Fruit fly (Drosophila melanogaster) whole organism, prepupa: ENCODE data around the gene vex.
A peak's percentile ranks its signal among the peaks of the same experiment; 100 is the strongest.

Experiments
- Blimp-1 ChIP-seq: fragments of 200-800 bp; sonication (Bioruptor generic); optimal IDR thresholded peaks from 3 replicates; lab custom pipeline; 2017; ENCODE audit warnings: missing biosample characterization, missing genetic modification characterization, mild to moderate bottlenecking, moderate library complexity, missing genetic modification reagents
- CG10631 ChIP-seq: fragments of 200-800 bp; sonication (Bioruptor generic); optimal IDR thresholded peaks from 2 replicates; lab custom pipeline; 2016; ENCODE audit warnings: missing biosample characterization, missing genetic modification characterization
- CG10669 ChIP-seq: fragments of 200-800 bp; sonication (Bioruptor generic); optimal IDR thresholded peaks from 3 replicates; lab custom pipeline; 2018; ENCODE audit warnings: missing biosample characterization, mild to moderate bottlenecking, missing genetic modification characterization, moderate library complexity
- CG11294 ChIP-seq: fragments of 200-800 bp; sonication (Bioruptor generic); IDR thresholded peaks from 2 replicates; pipeline ENCODE4 v1.3.6; 2022; ENCODE audit warnings: missing biosample characterization, missing genetic modification characterization
- CG11762 ChIP-seq: fragments of 200-800 bp; sonication (Bioruptor generic); optimal IDR thresholded peaks from 3 replicates; lab custom pipeline; 2016; ENCODE audit warnings: missing biosample characterization, missing genetic modification characterization; ENCODE audit not compliant: insufficient read depth
- CG15336 ChIP-seq: fragments of 200-800 bp; sonication (Bioruptor generic); IDR thresholded peaks from 2 replicates; pipeline ENCODE4 v1.3.6; 2022; ENCODE audit warnings: missing biosample characterization, missing genetic modification characterization
- CG1621 ChIP-seq: fragments of 200-800 bp; sonication (Bioruptor generic); optimal IDR thresholded peaks from 3 replicates; lab custom pipeline; 2018; ENCODE audit warnings: missing biosample characterization, mild to moderate bottlenecking, missing genetic modification characterization
- CG3032 ChIP-seq: fragments of 200-800 bp; optimal IDR thresholded peaks from 2 replicates; lab custom pipeline; 2019; ENCODE audit warnings: missing biosample characterization, mild to moderate bottlenecking, missing genetic modification characterization, moderate library complexity
- CG31627 ChIP-seq: fragments of 200-800 bp; sonication (Bioruptor generic); optimal IDR thresholded peaks from 3 replicates; lab custom pipeline; 2016; ENCODE audit warnings: missing biosample characterization, missing genetic modification characterization
- CG32006 ChIP-seq: fragments of 200-800 bp; sonication (Bioruptor generic); optimal IDR thresholded peaks from 3 replicates; lab custom pipeline; 2017; ENCODE audit warnings: missing biosample characterization, mild to moderate bottlenecking, missing genetic modification characterization
- CG34406 ChIP-seq: fragments of 200-800 bp; sonication (Bioruptor generic); optimal IDR thresholded peaks from 3 replicates; lab custom pipeline; 2016; ENCODE audit warnings: missing biosample characterization, missing genetic modification characterization
- CG3919 ChIP-seq: fragments of 200-800 bp; sonication (Bioruptor generic); optimal IDR thresholded peaks from 3 replicates; lab custom pipeline; 2016; ENCODE audit warnings: missing biosample characterization, missing genetic modification characterization
- CG4318 ChIP-seq: fragments of 200-800 bp; sonication (Bioruptor generic); optimal IDR thresholded peaks from 3 replicates; lab custom pipeline; 2017; ENCODE audit warnings: missing biosample characterization, mild to moderate bottlenecking, missing genetic modification characterization
- CG6163 ChIP-seq: fragments of 200-800 bp; sonication (Bioruptor generic); IDR thresholded peaks from 3 replicates; pipeline ENCODE4 v1.3.6; 2022; ENCODE audit warnings: missing biosample characterization, missing genetic modification characterization
- CG6276 ChIP-seq: fragments of 200-800 bp; sonication (Bioruptor generic); optimal IDR thresholded peaks from 2 replicates; lab custom pipeline; 2017; ENCODE audit warnings: missing biosample characterization, mild to moderate bottlenecking, missing genetic modification characterization
- CG6792 ChIP-seq: fragments of 200-800 bp; sonication (Bioruptor generic); optimal IDR thresholded peaks from 3 replicates; lab custom pipeline; 2016; ENCODE audit warnings: missing biosample characterization, missing genetic modification characterization
- CG6808 ChIP-seq: fragments of 200-800 bp; sonication (Bioruptor generic); optimal IDR thresholded peaks from 3 replicates; lab custom pipeline; 2017; ENCODE audit warnings: missing biosample characterization, missing genetic modification characterization, mild to moderate bottlenecking, moderate library complexity, missing genetic modification reagents
- CG8119 ChIP-seq: fragments of 200-800 bp; sonication (Bioruptor generic); IDR thresholded peaks from 3 replicates; pipeline ENCODE4 v1.3.6; 2022; ENCODE audit warnings: missing biosample characterization, missing genetic modification characterization
- CG8319 ChIP-seq: fragments of 200-800 bp; sonication (Bioruptor generic); optimal IDR thresholded peaks from 3 replicates; lab custom pipeline; 2016; ENCODE audit warnings: missing biosample characterization, missing genetic modification characterization
- CG8632 ChIP-seq: fragments of 200-800 bp; sonication (Bioruptor generic); optimal IDR thresholded peaks from 3 replicates; lab custom pipeline; 2016; ENCODE audit warnings: missing biosample characterization, missing genetic modification characterization
- CG9139 ChIP-seq: fragments of 200-800 bp; sonication (Bioruptor generic); optimal IDR thresholded peaks from 3 replicates; lab custom pipeline; 2017; ENCODE audit warnings: missing biosample characterization, mild to moderate bottlenecking, missing genetic modification characterization
- Eip75B ChIP-seq: fragments of 200-800 bp; sonication (Bioruptor generic); optimal IDR thresholded peaks from 3 replicates; lab custom pipeline; 2016; ENCODE audit warnings: missing biosample characterization, missing genetic modification characterization
- Eip78C ChIP-seq: fragments of 200-800 bp; sonication (Bioruptor generic); peaks from one replicate; lab custom pipeline; 2016; ENCODE audit warnings: missing biosample characterization, missing genetic modification characterization
- Eip93F ChIP-seq: fragments of 200-800 bp; sonication (Bioruptor generic); optimal IDR thresholded peaks from 2 replicates; lab custom pipeline; 2016; ENCODE audit warnings: missing biosample characterization, mild to moderate bottlenecking, missing genetic modification characterization
- Ets96B ChIP-seq: fragments of 200-800 bp; optimal IDR thresholded peaks from 2 replicates; lab custom pipeline; 2019; ENCODE audit warnings: missing biosample characterization, mild to moderate bottlenecking, missing genetic modification characterization, moderate library complexity
- Gug ChIP-seq: fragments of 200-800 bp; sonication (Bioruptor generic); IDR thresholded peaks from 2 replicates; pipeline ENCODE4 v1.3.6; 2022; ENCODE audit warnings: missing biosample characterization, missing genetic modification characterization
- Hr39 ChIP-seq: fragments of 200-800 bp; sonication (Bioruptor generic); optimal IDR thresholded peaks from 2 replicates; lab custom pipeline; 2016; ENCODE audit warnings: missing biosample characterization, missing genetic modification characterization
- Lpt ChIP-seq: fragments of 200-800 bp; sonication (Bioruptor generic); optimal IDR thresholded peaks from 3 replicates; lab custom pipeline; 2016; ENCODE audit warnings: missing biosample characterization, missing genetic modification characterization
- OdsH ChIP-seq: fragments of 200-800 bp; sonication (Bioruptor generic); optimal IDR thresholded peaks from 3 replicates; lab custom pipeline; 2016; ENCODE audit warnings: missing biosample characterization, missing genetic modification characterization
- Smox ChIP-seq: fragments of 200-800 bp; sonication (Bioruptor generic); optimal IDR thresholded peaks from 3 replicates; lab custom pipeline; 2016; ENCODE audit warnings: missing biosample characterization, missing genetic modification characterization
- Sox102F ChIP-seq: fragments of 200-800 bp; sonication (Bioruptor generic); optimal IDR thresholded peaks from 2 replicates; lab custom pipeline; 2016; ENCODE audit warnings: missing biosample characterization, mild to moderate bottlenecking, missing genetic modification characterization
- Sox14 ChIP-seq: fragments of 200-800 bp; sonication (Bioruptor generic); optimal IDR thresholded peaks from 3 replicates; lab custom pipeline; 2016; ENCODE audit warnings: missing biosample characterization, missing genetic modification characterization
- Sox15 ChIP-seq: fragments of 200-800 bp; sonication (Bioruptor generic); optimal IDR thresholded peaks from 3 replicates; lab custom pipeline; 2016; ENCODE audit warnings: missing biosample characterization, missing genetic modification characterization
- achi ChIP-seq: fragments of 200-800 bp; sonication (Bioruptor generic); optimal IDR thresholded peaks from 3 replicates; lab custom pipeline; 2016; ENCODE audit warnings: missing biosample characterization, missing genetic modification characterization
- acj6 ChIP-seq: fragments of 200-800 bp; sonication (Bioruptor generic); optimal IDR thresholded peaks from 3 replicates; lab custom pipeline; 2016; ENCODE audit warnings: missing biosample characterization, missing genetic modification characterization
- cyc ChIP-seq: fragments of 200-800 bp; sonication (Bioruptor generic); optimal IDR thresholded peaks from 3 replicates; lab custom pipeline; 2016; ENCODE audit warnings: missing biosample characterization, missing genetic modification characterization
- dsx ChIP-seq: fragments of 200-800 bp; optimal IDR thresholded peaks from 3 replicates; lab custom pipeline; 2019; ENCODE audit warnings: missing biosample characterization, mild to moderate bottlenecking, missing genetic modification characterization, moderate library complexity; ENCODE audit not compliant: poor library complexity, severe bottlenecking
- eg ChIP-seq: fragments of 200-800 bp; sonication (Bioruptor generic); IDR thresholded peaks from 3 replicates; pipeline ENCODE4 v1.3.6; 2022; ENCODE audit warnings: missing biosample characterization, missing genetic modification characterization
- fd59A ChIP-seq: fragments of 200-800 bp; sonication (Bioruptor generic); optimal IDR thresholded peaks from 2 replicates; lab custom pipeline; 2017; ENCODE audit warnings: missing biosample characterization, mild to moderate bottlenecking, missing genetic modification characterization, missing genetic modification reagents
- fd85E ChIP-seq: fragments of 200-800 bp; sonication (Bioruptor generic); optimal IDR thresholded peaks from 3 replicates; lab custom pipeline; 2016; ENCODE audit warnings: missing biosample characterization, missing genetic modification characterization
- lz ChIP-seq: fragments of 200-800 bp; sonication (Bioruptor generic); optimal IDR thresholded peaks from 3 replicates; lab custom pipeline; 2016; ENCODE audit warnings: missing biosample characterization, missing genetic modification characterization
- net ChIP-seq: fragments of 200-800 bp; sonication (Bioruptor generic); optimal IDR thresholded peaks from 3 replicates; lab custom pipeline; 2016; ENCODE audit warnings: missing biosample characterization, missing genetic modification characterization
- pdm3 ChIP-seq: fragments of 200-800 bp; sonication (Bioruptor generic); optimal IDR thresholded peaks from 3 replicates; lab custom pipeline; 2016; ENCODE audit warnings: missing biosample characterization, missing genetic modification characterization
- salr ChIP-seq, 2 experiments: fragments of 200-800 bp; sonication (Bioruptor generic); optimal IDR thresholded peaks; 3 replicates each; lab custom pipeline; 2016 to 2018; ENCODE audit warnings: missing biosample characterization in 2 of 2, missing genetic modification characterization in 2 of 2, mild to moderate bottlenecking in 1 of 2
- spab ChIP-seq: fragments of 200-800 bp; sonication (Bioruptor generic); optimal IDR thresholded peaks from 2 replicates; lab custom pipeline; 2017; ENCODE audit warnings: missing biosample characterization, mild to moderate bottlenecking, missing genetic modification characterization, missing genetic modification reagents
- svp ChIP-seq: fragments of 200-800 bp; sonication (Bioruptor generic); peaks from one replicate; lab custom pipeline; 2016; ENCODE audit warnings: missing biosample characterization, missing genetic modification characterization
- topi ChIP-seq: fragments of 200-800 bp; sonication (Bioruptor generic); optimal IDR thresholded peaks from 3 replicates; lab custom pipeline; 2016; ENCODE audit warnings: missing biosample characterization, missing genetic modification characterization

Gene vex

dm6 chrX:11081834-11082233 lies 42.1 kb upstream of the vex start:
- TF ChIP-seq Eip78C (GFP tag; lab: Kevin White, UChicago): peak; percentile 41
- TF ChIP-seq CG8319 (GFP tag; lab: Kevin White, UChicago): no peak
- TF ChIP-seq, all 60 proteins: peak for 1

- TF ChIP-seq Eip75B (GFP tag; lab: Kevin White, UChicago) (peak; percentile 25), CG11762 (GFP tag; lab: Kevin White, UChicago) (peak; percentile 30), OdsH (GFP tag; lab: Kevin White, UChicago) (peak; percentile 64), Gug (GFP tag; lab: Robert Waterston, UW) (peak; percentile 54), CG15336 (GFP tag; lab: Robert Waterston, UW) (peak; percentile 67), salr (GFP tag; optimal IDR thresholded peaks at IDR 0.05; lab: Kevin White, UChicago) (peak; percentile 16 to 22), svp (GFP tag; lab: Kevin White, UChicago) (peak; percentile 51), Ets96B (tag; lab: Kevin White, UChicago) (peak; percentile 34), net (GFP tag; lab: Kevin White, UChicago) (peak; percentile 23), topi (GFP tag; lab: Kevin White, UChicago) (peak; percentile 30), CG3032 (no peak), CG6792 (GFP tag; lab: Kevin White, UChicago) (peak; percentile 40), lz (GFP tag; lab: Kevin White, UChicago) (no peak), spab (GFP tag; lab: Kevin White, UChicago) (peak; percentile 39), eg (GFP tag; lab: Robert Waterston, UW) (peak; percentile 79), CG3919 (peak; percentile 33), dsx (GFP tag; lab: Kevin White, UChicago) (no peak), pdm3 (GFP tag; lab: Kevin White, UChicago) (peak; percentile 59), CG32006 (GFP tag; lab: Kevin White, UChicago) (peak; percentile 71), CG10669 (peak; percentile 60), CG11294 (peak; percentile 41; the same call in 1 of the 2 replicates), Blimp-1 (GFP tag; lab: Kevin White, UChicago) (no peak), Sox15 (GFP tag; lab: Kevin White, UChicago) (no peak), achi (peak; percentile 49), Sox102F (GFP tag; lab: Kevin White, UChicago) (peak; percentile 9), CG6276 (GFP tag; lab: Kevin White, UChicago) (peak; percentile 56), fd85E (GFP tag; lab: Kevin White, UChicago) (no peak), CG6163 (GFP tag; lab: Robert Waterston, UW) (0 out of 3 replicates have a peak, but pooled peaks have one; percentile 48), CG34406 (GFP tag; lab: Kevin White, UChicago) (peak; percentile 32), Hr39 (peak; percentile 33), CG8119 (GFP tag; lab: Robert Waterston, UW) (peak; percentile 71), CG10631 (GFP tag; lab: Kevin White, UChicago) (peak; percentile 45), CG31627 (peak; percentile 14), CG4318 (peak; percentile 32), CG6808 (peak; percentile 32), Lpt (GFP tag; lab: Kevin White, UChicago) (peak; percentile 6), CG9139 (no peak), Eip78C (GFP tag; lab: Kevin White, UChicago) (peak; percentile 80), acj6 (no peak), cyc (GFP tag; lab: Kevin White, UChicago) (peak; percentile 26), Eip93F (GFP tag; lab: Kevin White, UChicago) (no peak), Smox (GFP tag; lab: Kevin White, UChicago) (peak; percentile 9), fd59A (peak; percentile 41), Sox14 (GFP tag; lab: Kevin White, UChicago) (peak; percentile 34), CG8632 (GFP tag; lab: Kevin White, UChicago) (no peak), CG1621 (tag; lab: Kevin White, UChicago) (peak; percentile 13)
These were observed 41.5 kb upstream of the vex start for dm6 chrX:11081242-11081641.
